Worm (Caenorhabditis elegans): ENCODE measurements around the gene R04A9.6.

Gene R04A9.6

DNA sequence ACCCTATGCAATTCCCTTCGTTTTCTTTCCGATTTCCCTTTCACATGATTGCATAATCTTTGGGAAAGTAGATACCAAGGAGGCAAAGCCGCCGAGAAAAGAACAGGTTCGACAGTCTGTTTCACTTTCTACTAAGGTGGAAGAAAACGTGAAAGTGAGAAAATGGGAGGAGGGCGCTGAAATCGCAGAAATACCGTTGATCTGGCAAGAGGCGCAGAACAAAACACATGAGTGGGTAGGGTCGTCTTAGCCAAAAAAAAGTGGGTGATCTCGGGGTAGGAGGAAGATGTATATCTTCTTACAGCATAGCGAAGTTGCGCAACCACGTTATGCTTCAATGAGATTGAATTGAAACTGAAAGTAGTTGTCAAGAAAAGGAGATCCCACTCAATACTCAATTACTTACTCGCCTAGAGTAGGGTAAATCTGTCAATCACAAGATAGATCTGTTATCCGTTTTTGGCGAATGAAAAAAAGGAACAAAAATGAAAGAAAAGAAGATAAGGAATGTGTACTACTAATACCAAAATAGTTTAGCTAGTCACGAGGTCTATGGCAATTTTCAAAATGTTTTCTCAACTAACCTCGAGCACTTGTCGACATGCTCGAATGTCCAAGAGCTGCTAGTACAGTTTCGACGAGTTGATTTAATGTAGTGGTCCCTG, 35.8 kb downstream of the R04A9.6 start:
- TF ChIP-seq zag-1 (tag; optimal IDR thresholded peaks at IDR 0.05): no peak
- peak; percentile 23 for TF ChIP-seq elt-1 (tag; optimal IDR thresholded peaks at IDR 0.05)
- no peak for TF ChIP-seq nhr-77 (tag; optimal IDR thresholded peaks at IDR 0.05)
- no peak for TF ChIP-seq egl-27 (tag; optimal IDR thresholded peaks at IDR 0.05)
- TF ChIP-seq nhr-67 (tag; optimal IDR thresholded peaks at IDR 0.05): no peak
- peak; percentile 55 for TF ChIP-seq nhr-23 (tag; optimal IDR thresholded peaks at IDR 0.05)
- no peak for TF ChIP-seq elt-2 (tag; optimal IDR thresholded peaks at IDR 0.05)
- no peak for TF ChIP-seq sea-2 (GFP tag; optimal IDR thresholded peaks at IDR 0.05)
- TF ChIP-seq nhr-25 (tag; optimal IDR thresholded peaks at IDR 0.05): peak; percentile 77
- TF ChIP-seq ama-1 (optimal IDR thresholded peaks at IDR 0.05): peak; percentile 48
- no peak for TF ChIP-seq nhr-237 (tag; optimal IDR thresholded peaks at IDR 0.05)
- no peak for TF ChIP-seq nhr-28 (tag; optimal IDR thresholded peaks at IDR 0.05)
- TF ChIP-seq nfya-1 (tag; optimal IDR thresholded peaks at IDR 0.05; ENCODE audit: insufficient read depth): peak; percentile 48
- TF ChIP-seq lin-15B (tag; optimal IDR thresholded peaks at IDR 0.05): no peak

DNA sequence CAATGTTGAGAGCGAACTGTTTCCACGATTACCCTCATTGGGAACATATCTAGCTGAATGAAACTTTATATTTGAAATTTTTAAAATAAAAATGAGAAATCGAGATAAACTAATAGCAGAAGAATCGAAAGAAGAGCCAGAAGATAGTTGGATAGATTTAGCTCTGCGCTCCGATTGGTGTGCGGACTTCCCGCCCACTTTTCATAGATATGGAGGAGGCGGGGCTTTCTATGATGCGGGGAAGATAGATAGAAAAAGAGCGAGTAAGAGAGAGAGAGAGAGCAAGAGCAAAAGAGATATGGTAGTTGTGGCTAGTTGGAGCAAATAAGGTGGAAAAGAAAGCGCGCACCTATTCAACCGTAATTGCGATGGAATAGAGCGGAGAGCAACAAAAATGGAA, 36.4 kb downstream of the R04A9.6 start, which contains the start of gene dve-1:
Gene dve-1, minus strand, starts transcription at position 66 of the 400 bp plus-strand sequence.
- no peak for TF ChIP-seq fkh-2 (tag; optimal IDR thresholded peaks at IDR 0.05)
- TF ChIP-seq mml-1 (tag; optimal IDR thresholded peaks at IDR 0.05): no peak
- TF ChIP-seq daf-12 (tag; optimal IDR thresholded peaks at IDR 0.05): no peak
- TF ChIP-seq nhr-12 (tag; optimal IDR thresholded peaks at IDR 0.05): no peak
- TF ChIP-seq nhr-25 (tag; optimal IDR thresholded peaks at IDR 0.05): no peak
- peak; percentile 93 for TF ChIP-seq nfya-1 (tag; optimal IDR thresholded peaks at IDR 0.05; ENCODE audit: insufficient read depth)
- no peak for TF ChIP-seq nhr-76 (tag; optimal IDR thresholded peaks at IDR 0.05)
- no peak for TF ChIP-seq nhr-77 (tag; optimal IDR thresholded peaks at IDR 0.05)

DNA sequence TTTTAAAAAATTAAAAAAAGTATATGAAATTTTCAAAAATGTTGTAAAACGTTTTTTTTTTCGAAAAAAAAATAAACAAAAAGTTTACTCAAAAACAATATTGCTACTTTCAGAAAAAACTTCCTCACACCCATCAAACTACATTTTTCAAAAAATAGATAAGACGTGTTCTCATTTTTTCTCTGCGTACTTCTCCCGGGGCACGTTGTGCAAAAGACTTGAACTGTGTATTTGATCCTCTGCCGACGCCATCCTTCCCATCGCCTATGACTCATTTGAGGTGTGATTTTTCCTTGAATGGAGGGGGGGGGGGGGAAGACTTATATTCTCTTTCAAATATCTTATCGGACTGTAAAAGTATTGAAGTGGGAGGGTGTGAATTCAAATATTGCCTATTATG, 41.0 kb downstream of the R04A9.6 start:
- TF ChIP-seq ceh-28 (tag; optimal IDR thresholded peaks at IDR 0.05) (no peak), ceh-16 (tag; optimal IDR thresholded peaks at IDR 0.05) (no peak), pha-4 (tag; optimal IDR thresholded peaks at IDR 0.05) (peak; percentile 7), elt-2 (tag; optimal IDR thresholded peaks at IDR 0.05) (peak; percentile 55), snpc-4 (tag; optimal IDR thresholded peaks at IDR 0.05) (no peak), ceh-82 (tag; optimal IDR thresholded peaks at IDR 0.05) (no peak), sea-2 (GFP tag; optimal IDR thresholded peaks at IDR 0.05) (no peak), lin-15B (tag; optimal IDR thresholded peaks at IDR 0.05) (no peak), pqm-1 (tag; optimal IDR thresholded peaks at IDR 0.05) (peak; percentile 71), hmg-11 (tag; optimal IDR thresholded peaks at IDR 0.05) (no peak), zag-1 (tag; optimal IDR thresholded peaks at IDR 0.05) (no peak), ztf-11 (tag; optimal IDR thresholded peaks at IDR 0.05) (no peak), R02D3.7 (tag; optimal IDR thresholded peaks at IDR 0.05) (no peak), elt-1 (tag; optimal IDR thresholded peaks at IDR 0.05) (no peak), mdl-1 (tag; optimal IDR thresholded peaks at IDR 0.05) (no peak), jun-1 (tag; optimal IDR thresholded peaks at IDR 0.05) (peak; percentile 22)

DNA sequence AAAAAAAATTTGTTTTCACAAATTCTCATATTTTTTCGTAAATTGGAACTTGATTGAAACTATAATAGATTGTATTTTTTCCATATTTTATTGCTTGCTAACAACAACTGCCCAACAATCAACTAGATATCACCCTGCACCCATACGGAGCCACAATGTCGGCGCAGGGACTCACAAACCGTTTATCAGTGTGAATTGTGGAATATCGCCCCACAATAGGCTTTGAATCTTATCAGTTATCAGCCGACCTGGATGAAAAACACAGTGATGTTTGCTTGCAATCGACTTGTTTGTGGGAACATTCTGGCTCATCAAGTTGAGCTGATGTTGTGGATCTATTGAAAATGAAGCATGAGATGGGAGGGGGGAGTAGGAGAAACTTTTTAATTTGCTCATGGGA, 41.7 kb downstream of the R04A9.6 start:
- TF ChIP-seq nhr-12 (tag; optimal IDR thresholded peaks at IDR 0.05) (no peak), pqm-1 (tag; optimal IDR thresholded peaks at IDR 0.05) (peak; percentile 46), elt-3 (tag; optimal IDR thresholded peaks at IDR 0.05) (no peak), nhr-67 (tag; optimal IDR thresholded peaks at IDR 0.05) (no peak), egl-5 (tag; optimal IDR thresholded peaks at IDR 0.05) (no peak), ceh-28 (tag; optimal IDR thresholded peaks at IDR 0.05) (no peak), nhr-76 (tag; optimal IDR thresholded peaks at IDR 0.05) (no peak), nhr-11 (tag; optimal IDR thresholded peaks at IDR 0.05) (no peak), tbx-2 (tag; optimal IDR thresholded peaks at IDR 0.05) (no peak), hmg-11 (tag; optimal IDR thresholded peaks at IDR 0.05) (no peak), elt-2 (tag; optimal IDR thresholded peaks at IDR 0.05) (peak; percentile 73), nfya-1 (tag; optimal IDR thresholded peaks at IDR 0.05; ENCODE audit: insufficient read depth) (no peak), snpc-4 (tag; optimal IDR thresholded peaks at IDR 0.05) (no peak), ZK546.5 (tag; optimal IDR thresholded peaks at IDR 0.05) (no peak), ceh-16 (tag; optimal IDR thresholded peaks at IDR 0.05) (no peak)
